Worm (Caenorhabditis elegans) whole organism, L2 larva: ENCODE results near the gene T24E12.2.

Source experiments
- F13H6.1 ChIP-seq: sonication (generic microtip); optimal IDR thresholded peaks from 2 replicates; lab custom pipeline; 2016; ENCODE audit warnings: missing genetic modification characterization, missing compliant biosample characterization
- ama-1 ChIP-seq: fragments of 150-350 bp; optimal IDR thresholded peaks from 2 replicates; lab custom pipeline; 2018; ENCODE audit warnings: inconsistent platforms
- lin-39 ChIP-seq: fragments of 150-350 bp; optimal IDR thresholded peaks from 2 replicates; lab custom pipeline; 2014; ENCODE audit warnings: missing biosample characterization, missing genetic modification reagents, missing genetic modification characterization
- nhr-77 ChIP-seq: fragments of 150-350 bp; optimal IDR thresholded peaks from 2 replicates; lab custom pipeline; 2014; ENCODE audit warnings: missing biosample characterization, missing genetic modification characterization
- skn-1 ChIP-seq: sonication (generic microtip); optimal IDR thresholded peaks from 2 replicates; lab custom pipeline; 2017; ENCODE audit warnings: missing biosample characterization, missing genetic modification characterization

ce11 chrII:3803219-3803618 is 20.5 kb downstream of the T24E12.2 start, which contains the start of gene ins-32:
- TF ChIP-seq lin-39 (tag; lab: Kevin White, UChicago) (no peak), ama-1 (lab: Kevin White, UChicago) (no peak), nhr-77 (tag; lab: Kevin White, UChicago) (no peak), F13H6.1 (no peak), skn-1 (no peak)
